Fruit fly (Drosophila melanogaster) whole organism, wandering third instar larva: ENCODE data around the gene fal.
A peak's percentile ranks its signal among the peaks of the same experiment; 100 is the strongest.

Source experiments
- Abd-B ChIP-seq: fragments of >200 bp; optimal IDR thresholded peaks from 2 replicates; lab custom pipeline; 2017; ENCODE audit warnings: missing biosample characterization, missing genetic modification characterization
- CG32264 ChIP-seq: fragments of 200-800 bp; sonication (Bioruptor generic); optimal IDR thresholded peaks from 2 replicates; lab custom pipeline; 2016; ENCODE audit warnings: missing biosample characterization, missing genetic modification characterization
- CG9705 ChIP-seq: fragments of 200-800 bp; sonication (Bioruptor generic); optimal IDR thresholded peaks from 2 replicates; lab custom pipeline; 2018; ENCODE audit warnings: missing biosample characterization, mild to moderate bottlenecking, missing genetic modification characterization
- CrebA ChIP-seq: fragments of 200-800 bp; sonication (Bioruptor generic); optimal IDR thresholded peaks from 2 replicates; lab custom pipeline; 2016; ENCODE audit warnings: missing biosample characterization, mild to moderate bottlenecking, missing genetic modification characterization, borderline replicate concordance
- Dfd ChIP-seq: fragments of >200 bp; optimal IDR thresholded peaks from 2 replicates; lab custom pipeline; 2017; ENCODE audit warnings: missing biosample characterization, missing genetic modification characterization
- Dif ChIP-seq: fragments of 200-275, 200-300 bp; sonication (Bioruptor generic); optimal IDR thresholded peaks from 2 replicates; lab custom pipeline; 2018; ENCODE audit warnings: missing biosample characterization, missing genetic modification characterization; ENCODE audit not compliant: partially characterized antibody
- GATAd ChIP-seq: sonication (Bioruptor generic); optimal IDR thresholded peaks from 2 replicates; lab custom pipeline; 2016; ENCODE audit warnings: missing biosample characterization, missing genetic modification characterization
- HLH106 ChIP-seq: fragments of 200-800 bp; optimal IDR thresholded peaks from 3 replicates; lab custom pipeline; 2019; ENCODE audit warnings: missing biosample characterization, mild to moderate bottlenecking, missing genetic modification characterization, moderate library complexity
- Hnf4 ChIP-seq: fragments of 200-800 bp; sonication (Bioruptor generic); optimal IDR thresholded peaks from 2 replicates; lab custom pipeline; 2016; ENCODE audit warnings: missing biosample characterization, mild to moderate bottlenecking, missing genetic modification characterization
- Hr78 ChIP-seq: fragments of >200 bp; optimal IDR thresholded peaks from 2 replicates; lab custom pipeline; 2017; ENCODE audit warnings: missing biosample characterization, missing genetic modification characterization
- Hr83 ChIP-seq: fragments of 200-300 bp; sonication (Bioruptor generic); optimal IDR thresholded peaks from 2 replicates; lab custom pipeline; 2016; ENCODE audit warnings: missing biosample characterization, mild to moderate bottlenecking, missing genetic modification characterization, moderate library complexity; ENCODE audit not compliant: poor library complexity, severe bottlenecking
- Jra ChIP-seq: sonication (Bioruptor generic); optimal IDR thresholded peaks from 2 replicates; lab custom pipeline; 2016; ENCODE audit warnings: missing biosample characterization, missing genetic modification characterization
- Mio ChIP-seq: sonication (Bioruptor generic); optimal IDR thresholded peaks from 2 replicates; lab custom pipeline; 2016; ENCODE audit warnings: missing biosample characterization, missing genetic modification characterization
- Myc ChIP-seq: fragments of >200 bp; optimal IDR thresholded peaks from 2 replicates; lab custom pipeline; 2017
- N ChIP-seq: fragments of >200 bp; optimal IDR thresholded peaks from 2 replicates; lab custom pipeline; 2018; ENCODE audit warnings: missing biosample characterization, missing external identifiers, missing genetic modification characterization
- OdsH ChIP-seq: fragments of 200-800 bp; sonication (Bioruptor generic); optimal IDR thresholded peaks from 2 replicates; lab custom pipeline; 2016; ENCODE audit warnings: missing biosample characterization, mild to moderate bottlenecking, missing genetic modification characterization
- Rel ChIP-seq, 2 experiments: fragments of 200-800 bp; sonication (Bioruptor generic) in 1 of 2; optimal IDR thresholded peaks; 2 replicates in 1 of 2; 3 replicates in 1 of 2; lab custom pipeline; 2016 to 2019; ENCODE audit warnings: mild to moderate bottlenecking in 2 of 2, missing biosample characterization in 2 of 2, missing genetic modification characterization in 2 of 2, moderate library complexity in 1 of 2
- Sp1 ChIP-seq: fragments of 200-800 bp; sonication (Bioruptor generic); optimal IDR thresholded peaks from 3 replicates; lab custom pipeline; 2019; ENCODE audit warnings: missing biosample characterization, mild to moderate bottlenecking, missing genetic modification characterization, moderate library complexity
- Vsx2 ChIP-seq: fragments of 200-300, 225-300 bp; sonication (Bioruptor generic); optimal IDR thresholded peaks from 2 replicates; lab custom pipeline; 2018; ENCODE audit warnings: missing biosample characterization, missing genetic modification characterization; ENCODE audit not compliant: partially characterized antibody
- br ChIP-seq: fragments of 200-800 bp; sonication (Bioruptor generic); optimal IDR thresholded peaks from 2 replicates; lab custom pipeline; 2016; ENCODE audit warnings: missing biosample characterization, missing genetic modification characterization
- brk ChIP-seq: fragments of 200-800 bp; sonication (Bioruptor generic); optimal IDR thresholded peaks from 2 replicates; lab custom pipeline; 2016; ENCODE audit warnings: missing biosample characterization, mild to moderate bottlenecking, missing genetic modification characterization
- dl ChIP-seq, 2 experiments: fragments of 175-275, 200-275 bp in 1 of 2; fragments of 200-275 bp in 1 of 2; sonication (Bioruptor generic); optimal IDR thresholded peaks; lab custom pipeline; 2018; ENCODE audit warnings: mild to moderate bottlenecking in 2 of 2, missing biosample characterization in 2 of 2, missing genetic modification characterization in 2 of 2, moderate library complexity in 2 of 2; ENCODE audit not compliant: partially characterized antibody in 2 of 2, insufficient read depth in 1 of 2
- dmrt93B ChIP-seq: fragments of 200-800 bp; sonication (Bioruptor generic); optimal IDR thresholded peaks from 2 replicates; lab custom pipeline; 2018; ENCODE audit warnings: missing biosample characterization, mild to moderate bottlenecking, missing genetic modification characterization
- dsf ChIP-seq: sonication (Bioruptor generic); optimal IDR thresholded peaks from 2 replicates; lab custom pipeline; 2016; ENCODE audit warnings: missing biosample characterization, missing genetic modification characterization, borderline replicate concordance
- ey ChIP-seq: fragments of 200-800 bp; sonication (Bioruptor generic); optimal IDR thresholded peaks from 2 replicates; lab custom pipeline; 2016; ENCODE audit warnings: missing biosample characterization, missing genetic modification characterization
- foxo ChIP-seq, 2 experiments: fragments of 200-800 bp; sonication (Bioruptor generic); optimal IDR thresholded peaks; 2 replicates in 1 of 2; 3 replicates in 1 of 2; lab custom pipeline; 2016 to 2017; ENCODE audit warnings: missing biosample characterization in 2 of 2, missing genetic modification characterization in 2 of 2
- fru ChIP-seq: fragments of 200-800 bp; sonication (Bioruptor generic); optimal IDR thresholded peaks from 3 replicates; lab custom pipeline; 2016; ENCODE audit warnings: missing biosample characterization, mild to moderate bottlenecking, missing genetic modification characterization
- h ChIP-seq: fragments of 200-800 bp; sonication (Bioruptor generic); optimal IDR thresholded peaks from 3 replicates; lab custom pipeline; 2016; ENCODE audit warnings: missing biosample characterization, mild to moderate bottlenecking, missing genetic modification characterization
- jim ChIP-seq: fragments of 175-275, 200-325 bp; sonication (Bioruptor generic); optimal IDR thresholded peaks from 2 replicates; lab custom pipeline; 2016; ENCODE audit warnings: missing biosample characterization, mild to moderate bottlenecking, missing genetic modification characterization
- lola ChIP-seq: fragments of >200 bp; optimal IDR thresholded peaks from 2 replicates; lab custom pipeline; 2017; ENCODE audit warnings: missing biosample characterization, missing genetic modification characterization
- pan ChIP-seq: fragments of >200 bp; optimal IDR thresholded peaks from 2 replicates; lab custom pipeline; 2017
- psq ChIP-seq: fragments of 200-800 bp; sonication (Bioruptor generic); optimal IDR thresholded peaks from 3 replicates; lab custom pipeline; 2017; ENCODE audit warnings: missing biosample characterization, mild to moderate bottlenecking, missing genetic modification characterization, moderate library complexity
- rgr ChIP-seq: fragments of 200-800 bp; sonication (Bioruptor generic); optimal IDR thresholded peaks from 3 replicates; lab custom pipeline; 2016; ENCODE audit warnings: missing biosample characterization, mild to moderate bottlenecking, missing genetic modification characterization
- sage ChIP-seq: fragments of 200-800 bp; sonication (Bioruptor generic); optimal IDR thresholded peaks from 2 replicates; lab custom pipeline; 2016; ENCODE audit warnings: missing biosample characterization, mild to moderate bottlenecking, missing genetic modification characterization
- sv ChIP-seq: fragments of 200-800 bp; sonication (Bioruptor generic); optimal IDR thresholded peaks from 3 replicates; lab custom pipeline; 2016; ENCODE audit warnings: missing biosample characterization, missing genetic modification characterization
- usp ChIP-seq: fragments of >200 bp; optimal IDR thresholded peaks from 2 replicates; lab custom pipeline; 2017; ENCODE audit warnings: missing biosample characterization, missing genetic modification characterization
- woc ChIP-seq: sonication (Bioruptor generic); optimal IDR thresholded peaks from 2 replicates; lab custom pipeline; 2016; ENCODE audit warnings: missing biosample characterization, mild to moderate bottlenecking, missing genetic modification characterization

The fal gene

DNA sequence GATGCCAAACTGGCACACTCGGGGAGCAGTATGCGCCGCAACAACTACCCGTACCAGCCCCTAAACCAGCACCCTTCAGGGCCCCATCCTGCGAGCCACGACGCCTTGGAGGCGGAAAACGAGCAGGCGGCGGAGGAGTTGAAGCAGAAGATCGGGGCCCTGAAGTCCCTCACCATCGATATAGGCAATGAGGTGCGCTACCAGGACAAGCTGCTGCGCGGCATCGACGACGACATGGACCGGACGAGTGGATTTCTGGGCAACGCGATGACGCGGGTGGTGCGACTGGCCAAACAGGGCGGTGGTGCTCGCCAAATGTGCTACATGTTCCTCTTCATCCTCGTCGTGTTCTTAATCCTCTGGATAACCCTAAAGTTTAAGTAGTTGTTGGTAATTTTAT, 32.6 kb upstream of the fal start:
- no peak for TF ChIP-seq fru (GFP tag; lab: Kevin White, UChicago)
- no peak for TF ChIP-seq Myc
- no peak for TF ChIP-seq Mio
- TF ChIP-seq sv: no peak
- TF ChIP-seq lola (GFP tag; lab: Kevin White, UChicago): no peak
- no peak for TF ChIP-seq dl (GFP tag; optimal IDR thresholded peaks at IDR 0.05; lab: Kevin White, UChicago; ENCODE audit: insufficient read depth in 1 of 2, partially characterized antibody in 2 of 2)
- no peak for TF ChIP-seq usp (GFP tag; lab: Kevin White, UChicago)
- no peak for TF ChIP-seq Hr83 (GFP tag; lab: Kevin White, UChicago)
- TF ChIP-seq Dif (GFP tag; lab: Kevin White, UChicago): no peak
- TF ChIP-seq dmrt93B: no peak
- TF ChIP-seq CG9705: no peak
- no peak for TF ChIP-seq Rel (GFP tag; optimal IDR thresholded peaks at IDR 0.05; lab: Kevin White, UChicago)
- no peak for TF ChIP-seq Rel (tag; optimal IDR thresholded peaks at IDR 0.05; lab: Kevin White, UChicago)
- TF ChIP-seq CG32264 (GFP tag; lab: Kevin White, UChicago): no peak
- TF ChIP-seq Dfd: no peak
- TF ChIP-seq brk: no peak
- no peak for TF ChIP-seq Hnf4 (GFP tag; lab: Kevin White, UChicago)

DNA sequence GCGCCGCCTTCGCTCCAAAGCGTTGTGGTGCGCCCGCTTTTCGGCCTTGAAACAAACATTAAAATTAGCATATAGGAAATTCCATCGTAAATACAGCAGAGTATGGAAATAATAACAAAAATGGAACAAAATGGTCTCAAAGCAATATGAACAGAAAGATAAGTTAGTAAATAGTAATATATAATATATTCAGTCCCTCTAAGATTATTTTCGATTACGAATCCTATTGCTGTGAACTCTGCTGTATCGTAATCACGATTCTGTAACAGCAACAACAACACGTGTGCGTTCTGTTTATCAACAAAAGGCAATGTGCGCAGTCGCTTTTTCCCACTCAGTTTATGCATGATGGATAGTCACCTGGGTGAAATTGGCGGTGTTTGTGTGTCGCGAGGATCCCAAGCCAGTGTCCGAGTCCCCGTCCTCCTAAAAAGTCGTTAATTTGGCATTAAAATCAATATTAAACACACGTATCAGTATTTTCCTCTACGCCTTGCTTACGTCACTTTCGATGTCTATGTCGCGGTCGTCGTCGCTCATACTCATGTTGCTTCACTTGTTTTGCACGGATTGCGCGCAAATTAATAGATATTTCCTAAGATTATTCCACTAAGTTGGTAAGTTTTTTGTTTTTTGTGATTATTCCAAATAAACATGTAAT, 30.8 kb upstream of the fal start, which contains the start of the genes CG42374 and Mettl5:
Gene CG42374, plus strand, starts transcription at position 287 of the 661 bp plus-strand sequence.
Gene Mettl5, plus strand, starts transcription at position 287 of the 661 bp plus-strand sequence.
- TF ChIP-seq fru (GFP tag; lab: Kevin White, UChicago) (peak; percentile 24), lola (GFP tag; lab: Kevin White, UChicago) (no peak), ey (no peak), N (GFP tag; lab: Kevin White, UChicago) (no peak), Hr83 (GFP tag; lab: Kevin White, UChicago) (no peak), dl (GFP tag; optimal IDR thresholded peaks at IDR 0.05; lab: Kevin White, UChicago; ENCODE audit: insufficient read depth in 1 of 2, partially characterized antibody in 2 of 2) (no peak), HLH106 (tag; lab: Kevin White, UChicago) (peak; percentile 15), CrebA (no peak), OdsH (GFP tag; lab: Kevin White, UChicago) (peak; percentile 31), Rel (GFP tag; optimal IDR thresholded peaks at IDR 0.05; lab: Kevin White, UChicago) (no peak), Rel (tag; optimal IDR thresholded peaks at IDR 0.05; lab: Kevin White, UChicago) (no peak), rgr (GFP tag; lab: Kevin White, UChicago) (no peak), Hr78 (no peak), br (no peak), Myc (no peak), sage (GFP tag; lab: Kevin White, UChicago) (peak; percentile 17)

DNA sequence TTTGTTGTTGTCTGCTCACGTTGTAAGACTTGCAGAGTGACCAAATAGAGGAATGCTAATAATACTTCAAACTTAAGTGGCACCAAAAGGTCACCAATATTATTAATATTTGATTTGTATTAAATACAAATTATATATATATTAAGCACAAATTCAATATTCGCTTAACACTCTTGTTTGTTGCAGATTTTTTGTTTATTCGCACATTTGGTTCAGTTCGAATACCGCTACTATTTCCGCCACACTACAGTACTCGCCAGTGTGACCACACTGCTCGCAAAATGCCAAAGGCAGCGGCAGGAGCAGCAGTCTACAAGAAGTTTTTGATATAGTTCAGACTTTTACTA, 30.2 kb upstream of the fal start, which contains the start of gene Max:
Gene Max, minus strand, starts transcription at position 44 of the 347 bp plus-strand sequence.
- TF ChIP-seq Sp1 (GFP tag; lab: Kevin White, UChicago) (peak; percentile 73), Abd-B (no peak), Hnf4 (GFP tag; lab: Kevin White, UChicago) (peak; percentile 37), lola (GFP tag; lab: Kevin White, UChicago) (no peak), pan (lab: Kevin White, UChicago) (no peak), rgr (GFP tag; lab: Kevin White, UChicago) (peak; percentile 75), jim (no peak), foxo (GFP tag; optimal IDR thresholded peaks at IDR 0.05; lab: Kevin White, UChicago) (peak in 1 of 2 experiments; percentile 78), Dfd (no peak), N (GFP tag; lab: Kevin White, UChicago) (no peak), dmrt93B (no peak), Rel (GFP tag; optimal IDR thresholded peaks at IDR 0.05; lab: Kevin White, UChicago) (no peak), Rel (tag; optimal IDR thresholded peaks at IDR 0.05; lab: Kevin White, UChicago) (peak; percentile 40), CG32264 (GFP tag; lab: Kevin White, UChicago) (no peak), fru (GFP tag; lab: Kevin White, UChicago) (peak; percentile 35), h (peak; percentile 57), Mio (no peak), dsf (GFP tag; lab: Kevin White, UChicago) (no peak), usp (GFP tag; lab: Kevin White, UChicago) (no peak), brk (no peak), CG9705 (peak; percentile 68), Myc (peak; percentile 6), Vsx2 (no peak), CrebA (no peak), ey (peak; percentile 32), sage (GFP tag; lab: Kevin White, UChicago) (peak; percentile 32), Dif (GFP tag; lab: Kevin White, UChicago) (no peak), psq (GFP tag; lab: Kevin White, UChicago) (peak; percentile 58), sv (no peak), Hr83 (GFP tag; lab: Kevin White, UChicago) (peak; percentile 13), GATAd (GFP tag; lab: Kevin White, UChicago) (no peak), woc (GFP tag; lab: Kevin White, UChicago) (no peak), OdsH (GFP tag; lab: Kevin White, UChicago) (peak; percentile 41), Jra (no peak), br (peak; percentile 4), HLH106 (tag; lab: Kevin White, UChicago) (peak; percentile 78)
